Fruit fly (Drosophila melanogaster): ENCODE measurements around the gene Diedel.

The Diedel gene

dm6 chr3R:29460225-29460927 lies 33.3 kb upstream of the Diedel start:
- no peak for TF ChIP-seq CG1792 (GFP tag; optimal IDR thresholded peaks at IDR 0.05)
- peak; percentile 4 for TF ChIP-seq CG30403 (GFP tag; optimal IDR thresholded peaks at IDR 0.05)
- no peak for TF ChIP-seq zen (tag; optimal IDR thresholded peaks at IDR 0.05)
- TF ChIP-seq Dp (GFP tag; optimal IDR thresholded peaks at IDR 0.05) = no peak
- TF ChIP-seq Hmr (GFP tag; optimal IDR thresholded peaks at IDR 0.05) = no peak
- no peak for TF ChIP-seq maf-S (GFP tag; optimal IDR thresholded peaks at IDR 0.05)
- TF ChIP-seq Elba2 (GFP tag; optimal IDR thresholded peaks at IDR 0.05) = no peak
- peak; percentile 22 for TF ChIP-seq unpg (GFP tag; optimal IDR thresholded peaks at IDR 0.05)
- TF ChIP-seq twi (tag; optimal IDR thresholded peaks at IDR 0.05) = peak; percentile 86
- TF ChIP-seq fd102C (GFP tag; optimal IDR thresholded peaks at IDR 0.05) = no peak
- TF ChIP-seq vvl (GFP tag; IDR thresholded peaks at IDR 0.05) = 0 out of 2 replicates have a peak, but pooled peaks have one; percentile 38
- TF ChIP-seq dmrt99B (tag; optimal IDR thresholded peaks at IDR 0.05) = peak; percentile 15
- peak; percentile 40; the same call in 1 of the 2 replicates for TF ChIP-seq CG6689 (GFP tag; IDR thresholded peaks at IDR 0.05)
- TF ChIP-seq NK7.1 (GFP tag; optimal IDR thresholded peaks at IDR 0.05) = no peak
- no peak for TF ChIP-seq esg (GFP tag; conservative IDR thresholded peaks at IDR 0.05)
- TF ChIP-seq Chrac-16 (GFP tag; optimal IDR thresholded peaks at IDR 0.05) = no peak
- no peak for TF ChIP-seq Usf (GFP tag; optimal IDR thresholded peaks at IDR 0.05)
- peak; percentile 30 for TF ChIP-seq nmo (GFP tag; optimal IDR thresholded peaks at IDR 0.05)
- TF ChIP-seq CG2678 (tag; optimal IDR thresholded peaks at IDR 0.05) = no peak
- peak; percentile 24 for TF ChIP-seq CG17829 (tag; optimal IDR thresholded peaks at IDR 0.05)
- TF ChIP-seq CG8478 (optimal IDR thresholded peaks at IDR 0.05) = no peak
- peak; percentile 43; the same call in 1 of the 2 replicates for TF ChIP-seq CG31441 (GFP tag; IDR thresholded peaks at IDR 0.05)
- TF ChIP-seq prd (optimal IDR thresholded peaks at IDR 0.05) = no peak
- TF ChIP-seq prd (GFP tag; IDR thresholded peaks at IDR 0.05) = peak; percentile 21; the same call in 1 of the 3 replicates
- TF ChIP-seq slbo (GFP tag; IDR thresholded peaks at IDR 0.05) = no peak
- TF ChIP-seq CG11504 (tag; optimal IDR thresholded peaks at IDR 0.05) = peak; percentile 9
- no peak for TF ChIP-seq CG6813 (GFP tag; optimal IDR thresholded peaks at IDR 0.05)
- TF ChIP-seq row (GFP tag; IDR thresholded peaks at IDR 0.05) = 0 out of 3 replicates have a peak, but pooled peaks have one; percentile 10
- TF ChIP-seq E2f1 (GFP tag; IDR thresholded peaks at IDR 0.05) = no peak
- TF ChIP-seq gem (tag; optimal IDR thresholded peaks at IDR 0.05) = peak; percentile 42
- TF ChIP-seq pros (GFP tag; optimal IDR thresholded peaks at IDR 0.05) = no peak
- no peak for TF ChIP-seq CG4854 (GFP tag; optimal IDR thresholded peaks at IDR 0.05)
- TF ChIP-seq Dfd (GFP tag; optimal IDR thresholded peaks at IDR 0.05) = no peak
- no peak for TF ChIP-seq CG7372 (GFP tag; IDR thresholded peaks at IDR 0.05)
- no peak for TF ChIP-seq CG10979 (tag; optimal IDR thresholded peaks at IDR 0.05)
- TF ChIP-seq D19A (tag; optimal IDR thresholded peaks at IDR 0.05) = peak; percentile 11
- TF ChIP-seq cad (GFP tag; optimal IDR thresholded peaks at IDR 0.05) = no peak
- TF ChIP-seq CG4707 (GFP tag; optimal IDR thresholded peaks at IDR 0.05) = no peak
- peak; percentile 50 for TF ChIP-seq CG2712 (tag; optimal IDR thresholded peaks at IDR 0.05)
- TF ChIP-seq CG18262 (tag; optimal IDR thresholded peaks at IDR 0.05) = peak; percentile 51
- TF ChIP-seq CG14050 (GFP tag; IDR thresholded peaks at IDR 0.05) = no peak
- TF ChIP-seq zfh1 (GFP tag; IDR thresholded peaks at IDR 0.05) = peak; percentile 62; the same call in 2 of the 3 replicates
- TF ChIP-seq CG8089 (GFP tag; optimal IDR thresholded peaks at IDR 0.05) = no peak
- TF ChIP-seq nerfin-2 (GFP tag; IDR thresholded peaks at IDR 0.05; ENCODE audit: partially characterized antibody) = no peak
- TF ChIP-seq nom (GFP tag; optimal IDR thresholded peaks at IDR 0.05) = peak; percentile 60
- TF ChIP-seq CG7357 (GFP tag; IDR thresholded peaks at IDR 0.05) = 0 out of 3 replicates have a peak, but pooled peaks have one; percentile 22
- TF ChIP-seq dysf (GFP tag; IDR thresholded peaks at IDR 0.05) = 0 out of 3 replicates have a peak, but pooled peaks have one; percentile 28
- TF ChIP-seq B-H2 (GFP tag; optimal IDR thresholded peaks at IDR 0.05) = no peak
- peak; percentile 3 for TF ChIP-seq CG7839 (tag; optimal IDR thresholded peaks at IDR 0.05)
- peak; percentile 25; the same call in 1 of the 2 replicates for TF ChIP-seq Xrp1 (GFP tag; IDR thresholded peaks at IDR 0.05)
